Worm (Caenorhabditis elegans): ENCODE data around the gene F44E2.7.

- TF ChIP-seq skn-1 (tag; optimal IDR thresholded peaks at IDR 0.05) (no peak), php-3 (GFP tag; IDR thresholded peaks at IDR 0.05) (no peak)
Measured at ce11 chrIII:8851961-8852360, 3.7 kb upstream of the F44E2.7 start, which contains the start of gene plg-1.

Measured in whole organism, L4 larva.